Worm (Caenorhabditis elegans) whole organism, early embryonic: ENCODE results near the gene abu-1.

Experiments used
- ama-1 ChIP-seq: fragments of 150-350 bp; optimal IDR thresholded peaks from 2 replicates; lab custom pipeline; 2014
- ceh-36 ChIP-seq: sonication (generic microtip); optimal IDR thresholded peaks from 2 replicates; lab custom pipeline; 2016; ENCODE audit warnings: missing genetic modification characterization, inconsistent platforms, missing compliant biosample characterization
- ets-7 ChIP-seq: sonication (generic microtip); optimal IDR thresholded peaks from 2 replicates; lab custom pipeline; 2016; ENCODE audit warnings: missing genotype, missing genetic modification characterization, missing compliant biosample characterization
- flt-1 ChIP-seq: fragments of 200-800 bp; sonication (Bioruptor generic); IDR thresholded peaks from 2 replicates; pipeline ENCODE4 v1.3.6; 2022; ENCODE audit warnings: missing genetic modification characterization, missing compliant biosample characterization
- scrt-1 ChIP-seq: fragments of 200-800 bp; sonication (Bioruptor generic); IDR thresholded peaks from 2 replicates; pipeline ENCODE4 v1.3.6; 2022; ENCODE audit warnings: missing genetic modification characterization, missing compliant biosample characterization

- TF ChIP-seq flt-1 (GFP tag; lab: Robert Waterston, UW) (no peak), scrt-1 (GFP tag; lab: Robert Waterston, UW) (no peak), ets-7 (tag; lab: Kevin White, UChicago) (no peak), ama-1 (lab: Kevin White, UChicago) (no peak), ceh-36 (tag; lab: Kevin White, UChicago) (no peak)
Observed at ce11 chrV:10371177-10371576, 10.4 kb downstream of the abu-1 start.
